Worm (Caenorhabditis elegans) whole organism, L1 larva: Measurements from ENCODE around the gene gly-13.

Experiments used
- C04F5.9 ChIP-seq: sonication (generic microtip); optimal IDR thresholded peaks from 2 replicates; lab custom pipeline; 2016; ENCODE audit warnings: missing genetic modification characterization, missing compliant biosample characterization
- C16A3.4 ChIP-seq: fragments of 150-350 bp; optimal IDR thresholded peaks from 2 replicates; lab custom pipeline; 2014; ENCODE audit warnings: missing biosample characterization, missing genetic modification characterization
- C34B4.2 ChIP-seq: sonication (generic microtip); optimal IDR thresholded peaks from 2 replicates; lab custom pipeline; 2017; ENCODE audit warnings: mild to moderate bottlenecking, missing genetic modification characterization, missing compliant biosample characterization
- F16B12.6 ChIP-seq: fragments of 150-350 bp; optimal IDR thresholded peaks from 2 replicates; lab custom pipeline; 2014; ENCODE audit warnings: missing biosample characterization, missing genetic modification characterization
- Y116A8C.19 ChIP-seq: sonication (generic microtip); optimal IDR thresholded peaks from 2 replicates; lab custom pipeline; 2016; ENCODE audit warnings: missing compliant biosample characterization, missing genetic modification characterization, borderline replicate concordance
- aha-1 ChIP-seq: fragments of 150-350 bp; optimal IDR thresholded peaks from 2 replicates; lab custom pipeline; 2014; ENCODE audit warnings: missing biosample characterization, missing genetic modification characterization
- blmp-1 ChIP-seq: fragments of 150-350 bp; optimal IDR thresholded peaks from 2 replicates; lab custom pipeline; 2014; ENCODE audit warnings: missing biosample characterization, missing genetic modification characterization
- ceh-63 ChIP-seq: fragments of 200-800 bp; sonication (Bioruptor generic); optimal IDR thresholded peaks from 2 replicates; lab custom pipeline; 2018; ENCODE audit warnings: mild to moderate bottlenecking, missing genetic modification characterization, missing compliant biosample characterization
- ces-1 ChIP-seq: fragments of 150-350 bp; optimal IDR thresholded peaks from 2 replicates; lab custom pipeline; 2014; ENCODE audit warnings: missing biosample characterization, missing genetic modification reagents, missing genetic modification characterization
- dpl-1 ChIP-seq, 3 experiments: fragments of 150-350 bp in 2 of 3; sonication (generic microtip) in 1 of 3; optimal IDR thresholded peaks; 2 replicates each; lab custom pipeline; 2014 to 2017; ENCODE audit warnings: missing biosample characterization in 3 of 3, missing genetic modification characterization in 3 of 3, missing genetic modification reagents in 3 of 3
- efl-1 ChIP-seq, 4 experiments: fragments of 150-350 bp; optimal IDR thresholded peaks in 3 of 4; peaks in 1 of 4; 1 replicate in 1 of 4; 2 replicates in 3 of 4; lab custom pipeline; 2014; ENCODE audit warnings: missing biosample characterization in 2 of 4, missing genetic modification characterization in 2 of 4, missing genetic modification reagents in 2 of 4
- efl-3 ChIP-seq: fragments of 200-800 bp; sonication (Bioruptor generic); optimal IDR thresholded peaks from 2 replicates; lab custom pipeline; 2018; ENCODE audit warnings: mild to moderate bottlenecking, missing genetic modification characterization, missing compliant biosample characterization
- egl-13 ChIP-seq: sonication (generic microtip); optimal IDR thresholded peaks from 2 replicates; lab custom pipeline; 2016; ENCODE audit warnings: missing genotype, missing genetic modification reagents, missing genetic modification characterization, missing compliant biosample characterization
- elt-3 ChIP-seq, 6 experiments: fragments of 150-350 bp in 1 of 6; sonication (generic microtip); optimal IDR thresholded peaks; 2 replicates each; lab custom pipeline; 2017 to 2018; ENCODE audit warnings: missing biosample characterization in 6 of 6, missing genetic modification characterization in 6 of 6, inconsistent platforms in 1 of 6
- fkh-10 ChIP-seq: sonication (generic microtip); optimal IDR thresholded peaks from 2 replicates; lab custom pipeline; 2017; ENCODE audit warnings: missing biosample characterization, missing genetic modification reagents, missing genetic modification characterization
- hlh-17 ChIP-seq: fragments of 200-800 bp; sonication (Bioruptor generic); optimal IDR thresholded peaks from 2 replicates; lab custom pipeline; 2018; ENCODE audit warnings: missing genetic modification characterization, mild to moderate bottlenecking, missing compliant biosample characterization, moderate library complexity, borderline replicate concordance
- lin-13 ChIP-seq: fragments of 150-350 bp; optimal IDR thresholded peaks from 2 replicates; lab custom pipeline; 2014; ENCODE audit warnings: missing biosample characterization, missing genetic modification reagents, missing genetic modification characterization
- lin-35 ChIP-seq, 2 experiments: fragments of 150-350 bp; optimal IDR thresholded peaks; 2 replicates each; lab custom pipeline; 2014; ENCODE audit warnings: missing biosample characterization in 2 of 2, missing genetic modification characterization in 2 of 2, missing genetic modification reagents in 2 of 2
- lsy-2 ChIP-seq, 2 experiments: fragments of 150-350 bp; optimal IDR thresholded peaks; 2 replicates each; lab custom pipeline; 2014; ENCODE audit warnings: missing biosample characterization in 2 of 2, missing genetic modification characterization in 2 of 2
- mdl-1 ChIP-seq, 2 experiments: fragments of 150-350 bp; optimal IDR thresholded peaks; 2 replicates each; lab custom pipeline; 2014 to 2017; ENCODE audit warnings: missing biosample characterization in 2 of 2, missing genetic modification characterization in 2 of 2, inconsistent platforms in 1 of 2
- nhr-19 ChIP-seq: fragments of 200-800 bp; sonication (Bioruptor generic); conservative IDR thresholded peaks from 2 replicates; pipeline ENCODE4 v1.3.6; 2022; ENCODE audit warnings: missing genetic modification characterization, missing compliant biosample characterization
- nhr-20 ChIP-seq: sonication (generic microtip); optimal IDR thresholded peaks from 2 replicates; lab custom pipeline; 2016; ENCODE audit warnings: mild to moderate bottlenecking, missing genetic modification characterization, missing compliant biosample characterization
- nhr-28 ChIP-seq: fragments of 150-350 bp; optimal IDR thresholded peaks from 2 replicates; lab custom pipeline; 2014; ENCODE audit warnings: missing biosample characterization, missing genetic modification characterization
- nhr-47 ChIP-seq: sonication (generic microtip); optimal IDR thresholded peaks from 2 replicates; lab custom pipeline; 2016; ENCODE audit warnings: mild to moderate bottlenecking, missing genetic modification characterization, moderate library complexity, missing compliant biosample characterization
- nhr-71 ChIP-seq: sonication (generic microtip); optimal IDR thresholded peaks from 2 replicates; lab custom pipeline; 2016; ENCODE audit warnings: mild to moderate bottlenecking, missing genetic modification characterization, moderate library complexity, missing compliant biosample characterization
- nhr-77 ChIP-seq: fragments of 150-350 bp; optimal IDR thresholded peaks from 2 replicates; lab custom pipeline; 2014; ENCODE audit warnings: missing biosample characterization, missing genetic modification characterization
- nhr-85 ChIP-seq: sonication (generic microtip); peaks from one replicate; lab custom pipeline; 2016; ENCODE audit warnings: missing genetic modification characterization, inconsistent platforms, missing compliant biosample characterization
- snu-23 ChIP-seq: sonication (generic microtip); optimal IDR thresholded peaks from 2 replicates; lab custom pipeline; 2016; ENCODE audit warnings: missing genetic modification characterization, missing compliant biosample characterization
- sup-37 ChIP-seq: fragments of 200-800 bp; sonication (Bioruptor generic); optimal IDR thresholded peaks from 2 replicates; lab custom pipeline; 2018; ENCODE audit warnings: mild to moderate bottlenecking, missing genetic modification characterization, missing compliant biosample characterization
- tbx-2 ChIP-seq: sonication (generic microtip); optimal IDR thresholded peaks from 2 replicates; lab custom pipeline; 2016; ENCODE audit warnings: missing genetic modification characterization, missing compliant biosample characterization
- tlp-1 ChIP-seq: fragments of 150-350 bp; optimal IDR thresholded peaks from 2 replicates; lab custom pipeline; 2014; ENCODE audit warnings: missing biosample characterization, missing genetic modification characterization
- unc-62 ChIP-seq: fragments of 150-350 bp; optimal IDR thresholded peaks from 2 replicates; lab custom pipeline; 2014; ENCODE audit warnings: missing biosample characterization, missing genetic modification reagents, missing genetic modification characterization
- unc-86 ChIP-seq: sonication (generic microtip); optimal IDR thresholded peaks from 2 replicates; lab custom pipeline; 2016; ENCODE audit warnings: missing genetic modification characterization, missing compliant biosample characterization
- xbp-1 ChIP-seq: sonication (generic microtip); optimal IDR thresholded peaks from 2 replicates; lab custom pipeline; 2016; ENCODE audit warnings: missing genetic modification characterization, missing compliant biosample characterization
- ztf-4 ChIP-seq: fragments of 150-350 bp; optimal IDR thresholded peaks from 2 replicates; lab custom pipeline; 2014; ENCODE audit warnings: missing biosample characterization, missing genetic modification characterization

The gly-13 gene

ce11 chrX:9259552-9259951, 36.9 kb downstream of the gly-13 start, which contains the start of gene F18G5.1:
TSS of gene F18G5.1 (plus strand) at chrX:9259852.
- no peak for TF ChIP-seq fkh-10 (GFP tag; lab: Kevin White, UChicago)
- no peak for TF ChIP-seq nhr-28 (tag; lab: Kevin White, UChicago)
- no peak for TF ChIP-seq ces-1 (GFP tag; lab: Kevin White, UChicago)
- no peak for TF ChIP-seq C04F5.9 (tag; lab: Kevin White, UChicago)

- TF ChIP-seq dpl-1 (GFP tag; optimal IDR thresholded peaks at IDR 0.05; lab: Kevin White, UChicago) = no peak
- no peak for TF ChIP-seq nhr-47 (tag; lab: Kevin White, UChicago)
- TF ChIP-seq xbp-1 (tag; lab: Kevin White, UChicago) = no peak
- TF ChIP-seq tlp-1 (tag; lab: Kevin White, UChicago) = no peak
- no peak for TF ChIP-seq sup-37 (GFP tag; lab: Kevin White, UChicago)
- TF ChIP-seq snu-23 (GFP tag; lab: Kevin White, UChicago) = no peak
- TF ChIP-seq ceh-63 = no peak
- no peak for TF ChIP-seq egl-13 (tag; lab: Kevin White, UChicago)
- TF ChIP-seq aha-1 (tag; lab: Kevin White, UChicago) = no peak
- TF ChIP-seq hlh-17 (GFP tag; lab: Kevin White, UChicago) = no peak
- TF ChIP-seq Y116A8C.19 = no peak
- no peak for TF ChIP-seq tbx-2 (tag; lab: Kevin White, UChicago)
- no peak for TF ChIP-seq lin-35 (GFP tag; optimal IDR thresholded peaks at IDR 0.05; lab: Kevin White, UChicago)
- TF ChIP-seq, all 84 proteins: peak for 0
Observed at ce11 chrX:9255993-9256392, 40.4 kb downstream of the gly-13 start.

- no peak for TF ChIP-seq lsy-2 (tag; optimal IDR thresholded peaks at IDR 0.05; lab: Kevin White, UChicago)
- TF ChIP-seq ceh-63 = no peak
- TF ChIP-seq nhr-19 = no peak
- no peak for TF ChIP-seq lin-13 (GFP tag; lab: Kevin White, UChicago)
- no peak for TF ChIP-seq efl-3
- TF ChIP-seq nhr-77 (tag; lab: Kevin White, UChicago) = no peak
- TF ChIP-seq unc-62 = no peak
- no peak for TF ChIP-seq dpl-1 (GFP tag; optimal IDR thresholded peaks at IDR 0.05; lab: Kevin White, UChicago)
- TF ChIP-seq xbp-1 (tag; lab: Kevin White, UChicago) = no peak
- TF ChIP-seq nhr-47 (tag; lab: Kevin White, UChicago) = no peak
- TF ChIP-seq ztf-4 (tag; lab: Kevin White, UChicago) = no peak
- TF ChIP-seq unc-86 = no peak
- no peak for TF ChIP-seq nhr-85
- no peak for TF ChIP-seq sup-37 (GFP tag; lab: Kevin White, UChicago)
- TF ChIP-seq C34B4.2 (tag; lab: Kevin White, UChicago) = no peak
- no peak for TF ChIP-seq ces-1 (GFP tag; lab: Kevin White, UChicago)
Observed at ce11 chrX:9251488-9251887, 44.9 kb downstream of the gly-13 start, which contains the start of gene pes-8. TSS of gene pes-8 (plus strand) at chrX:9251788.

- peak; percentile 71 for TF ChIP-seq blmp-1 (tag; lab: Kevin White, UChicago)
- peak; percentile 91 for TF ChIP-seq nhr-85
- no peak for TF ChIP-seq F16B12.6 (tag; lab: Kevin White, UChicago)
- peak; percentile 83 for TF ChIP-seq nhr-71 (tag; lab: Kevin White, UChicago)
- no peak for TF ChIP-seq ceh-63
- peak in 1 of 2 experiments; percentile 10 for TF ChIP-seq mdl-1 (tag; optimal IDR thresholded peaks at IDR 0.05; lab: Kevin White, UChicago)
- TF ChIP-seq lin-35 (GFP tag; optimal IDR thresholded peaks at IDR 0.05; lab: Kevin White, UChicago) = peak in 1 of 2 experiments; percentile 51
- TF ChIP-seq efl-1 (optimal IDR thresholded peaks at IDR 0.05; lab: Kevin White, UChicago) = no peak
- peak in 1 of 2 experiments; percentile 74 for TF ChIP-seq efl-1 (GFP tag; optimal IDR thresholded peaks at IDR 0.05 in 1 of 2; lab: Kevin White, UChicago)
- TF ChIP-seq snu-23 (GFP tag; lab: Kevin White, UChicago) = peak; percentile 47
- TF ChIP-seq C16A3.4 (tag; lab: Kevin White, UChicago) = no peak
- TF ChIP-seq nhr-20 = peak; percentile 64
- TF ChIP-seq nhr-19 = peak; percentile 27; the same call in 1 of the 2 replicates
- peak in 2 of 6 experiments; percentile 6 to 71 for TF ChIP-seq elt-3 (tag; optimal IDR thresholded peaks at IDR 0.05; lab: Kevin White, UChicago)
Observed at ce11 chrX:9248083-9248805, 48.2 kb downstream of the gly-13 start.
